Worm (Caenorhabditis elegans) whole organism, L4 larva: Measurements from ENCODE around the gene T02C1.2.

ENCODE experiments used
- R02D3.7 ChIP-seq: fragments of 150-350 bp; sonication (generic microtip); optimal IDR thresholded peaks from 3 replicates; lab custom pipeline; 2014; ENCODE audit warnings: missing biosample characterization, missing genetic modification characterization
- Y105C5A.15 ChIP-seq: fragments of 200-800 bp; sonication (Bioruptor generic); IDR thresholded peaks from 2 replicates; pipeline ENCODE4 v1.3.6; 2022; ENCODE audit warnings: missing genetic modification characterization, missing compliant biosample characterization
- aha-1 ChIP-seq: fragments of 150-350 bp; peaks from one replicate; lab custom pipeline; 2014; ENCODE audit warnings: missing biosample characterization, missing genetic modification characterization
- aly-2 ChIP-seq: sonication (generic microtip); optimal IDR thresholded peaks from 2 replicates; lab custom pipeline; 2018; ENCODE audit warnings: missing biosample characterization, missing genetic modification characterization
- attf-4 ChIP-seq: sonication (generic microtip); optimal IDR thresholded peaks from 3 replicates; lab custom pipeline; 2017; ENCODE audit warnings: missing biosample characterization, missing genetic modification characterization
- ceh-32 ChIP-seq: sonication (generic microtip); optimal IDR thresholded peaks from 2 replicates; lab custom pipeline; 2016; ENCODE audit warnings: mild to moderate bottlenecking, missing genetic modification characterization, missing compliant biosample characterization; ENCODE audit not compliant: poor library complexity
- ctbp-1 ChIP-seq: fragments of 200-800 bp; sonication (Bioruptor generic); IDR thresholded peaks from 2 replicates; pipeline ENCODE4 v1.3.6; 2022; ENCODE audit warnings: missing genetic modification reagents, missing genetic modification characterization, missing compliant biosample characterization
- daf-8 ChIP-seq: fragments of 200-800 bp; sonication (Bioruptor generic); IDR thresholded peaks from 2 replicates; pipeline ENCODE4 v1.3.6; 2022; ENCODE audit warnings: missing genetic modification characterization, missing compliant biosample characterization
- dmd-9 ChIP-seq: fragments of 200-800 bp; sonication (Bioruptor generic); IDR thresholded peaks from 2 replicates; pipeline ENCODE4 v1.3.6; 2022; ENCODE audit warnings: missing genetic modification reagents, missing genetic modification characterization, missing compliant biosample characterization
- egl-27 ChIP-seq: sonication (generic microtip); optimal IDR thresholded peaks from 3 replicates; lab custom pipeline; 2017; ENCODE audit warnings: missing biosample characterization, missing genetic modification reagents, missing genetic modification characterization
- egl-43 ChIP-seq: fragments of 200-800 bp; sonication (Bioruptor generic); IDR thresholded peaks from 2 replicates; pipeline ENCODE4 v1.3.6; 2022; ENCODE audit warnings: missing genetic modification reagents, missing genetic modification characterization, missing compliant biosample characterization
- fkh-10 ChIP-seq: fragments of 150-350 bp; optimal IDR thresholded peaks from 2 replicates; lab custom pipeline; 2014; ENCODE audit warnings: missing biosample characterization, missing genetic modification reagents, missing genetic modification characterization
- hlh-11 ChIP-seq: fragments of 200-800 bp; sonication (Bioruptor generic); optimal IDR thresholded peaks from 2 replicates; lab custom pipeline; 2018; ENCODE audit warnings: mild to moderate bottlenecking, missing genetic modification characterization, missing compliant biosample characterization
- hlh-30 ChIP-seq: sonication (generic microtip); optimal IDR thresholded peaks from 2 replicates; lab custom pipeline; 2017; ENCODE audit warnings: antibody characterized with exemption, mild to moderate bottlenecking, missing genetic modification characterization, missing compliant biosample characterization; ENCODE audit not compliant: insufficient read depth
- hmg-1.1 ChIP-seq: fragments of 200-800 bp; sonication (Bioruptor generic); IDR thresholded peaks from 2 replicates; pipeline ENCODE4 v1.3.6; 2022; ENCODE audit warnings: missing genetic modification reagents, missing genetic modification characterization, missing compliant biosample characterization
- lin-29 ChIP-seq: fragments of 200-800 bp; sonication (Bioruptor generic); IDR thresholded peaks from 2 replicates; pipeline ENCODE4 v1.3.6; 2022; ENCODE audit warnings: missing genetic modification reagents, missing genetic modification characterization, missing compliant biosample characterization
- lsy-2 ChIP-seq, 2 experiments: fragments of 150-350 bp in 1 of 2; sonication (generic microtip) in 1 of 2; optimal IDR thresholded peaks; 2 replicates each; lab custom pipeline; 2014 to 2017; ENCODE audit warnings: missing biosample characterization in 2 of 2, missing genetic modification characterization in 2 of 2
- madf-9 ChIP-seq: fragments of 200-800 bp; sonication (Bioruptor generic); conservative IDR thresholded peaks from 2 replicates; pipeline ENCODE4 v1.3.6; 2022; ENCODE audit warnings: missing genetic modification reagents, missing genetic modification characterization, missing compliant biosample characterization
- mdl-1 ChIP-seq, 2 experiments: fragments of 150-350 bp in 1 of 2; sonication (generic microtip) in 1 of 2; optimal IDR thresholded peaks; 2 replicates each; lab custom pipeline; 2014 to 2017; ENCODE audit warnings: missing biosample characterization in 2 of 2, missing genetic modification characterization in 2 of 2
- mxl-2 ChIP-seq: fragments of 200-800 bp; sonication (Bioruptor generic); conservative IDR thresholded peaks from 2 replicates; pipeline ENCODE4 v1.3.6; 2022; ENCODE audit warnings: missing genetic modification reagents, missing genetic modification characterization, missing compliant biosample characterization
- mxl-3 ChIP-seq: fragments of 200-800 bp; sonication (Bioruptor generic); optimal IDR thresholded peaks from 2 replicates; lab custom pipeline; 2018; ENCODE audit warnings: mild to moderate bottlenecking, missing genetic modification characterization, missing compliant biosample characterization
- nhr-111 ChIP-seq: fragments of 200-800 bp; sonication (Bioruptor generic); optimal IDR thresholded peaks from 2 replicates; lab custom pipeline; 2018; ENCODE audit warnings: mild to moderate bottlenecking, missing genetic modification characterization, missing compliant biosample characterization
- nhr-25 ChIP-seq: sonication (generic microtip); optimal IDR thresholded peaks from 2 replicates; lab custom pipeline; 2017; ENCODE audit warnings: missing genetic modification characterization, mild to moderate bottlenecking, missing compliant biosample characterization, antibody characterized with exemption, moderate library complexity, borderline replicate concordance; ENCODE audit not compliant: insufficient read depth
- nhr-28 ChIP-seq: fragments of 150-350 bp; optimal IDR thresholded peaks from 2 replicates; lab custom pipeline; 2014; ENCODE audit warnings: missing biosample characterization, missing genetic modification characterization
- nhr-6 ChIP-seq: fragments of 150-350 bp; optimal IDR thresholded peaks from 2 replicates; lab custom pipeline; 2014; ENCODE audit warnings: missing biosample characterization, missing genetic modification characterization
- nhr-76 ChIP-seq: fragments of 150-350 bp; optimal IDR thresholded peaks from 2 replicates; lab custom pipeline; 2014; ENCODE audit warnings: missing biosample characterization, missing genetic modification characterization
- nhr-77 ChIP-seq: fragments of 150-350 bp; optimal IDR thresholded peaks from 2 replicates; lab custom pipeline; 2014; ENCODE audit warnings: missing biosample characterization, missing genetic modification characterization
- spr-3 ChIP-seq: fragments of 200-800 bp; sonication (Bioruptor generic); optimal IDR thresholded peaks from 2 replicates; lab custom pipeline; 2018; ENCODE audit warnings: mild to moderate bottlenecking, missing genetic modification characterization, missing compliant biosample characterization
- tra-1 ChIP-seq: fragments of 200-800 bp; sonication (Bioruptor generic); IDR thresholded peaks from 2 replicates; pipeline ENCODE4 v1.3.6; 2022; ENCODE audit warnings: missing genetic modification reagents, missing genetic modification characterization, missing compliant biosample characterization
- unc-62 ChIP-seq, 3 experiments: fragments of 150-350 bp in 1 of 3; sonication (generic microtip); optimal IDR thresholded peaks in 2 of 3; peaks in 1 of 3; 1 replicate in 1 of 3; 2 replicates in 2 of 3; lab custom pipeline; 2014 to 2017; ENCODE audit warnings: missing biosample characterization in 3 of 3, missing genetic modification characterization in 3 of 3, missing genetic modification reagents in 3 of 3, missing genotype in 1 of 3
- zip-2 ChIP-seq: fragments of 150-350 bp; optimal IDR thresholded peaks from 2 replicates; lab custom pipeline; 2014; ENCODE audit warnings: missing biosample characterization, missing genetic modification characterization
- ztf-11 ChIP-seq: fragments of 150-350 bp; optimal IDR thresholded peaks from 2 replicates; lab custom pipeline; 2014; ENCODE audit warnings: missing biosample characterization, missing genetic modification characterization

The T02C1.2 gene

ce11 chrIII:9270183-9270582, 19.4 kb downstream of the T02C1.2 start:
- TF ChIP-seq madf-9 (GFP tag; lab: Robert Waterston, UW) (no peak), dmd-9 (GFP tag; lab: Robert Waterston, UW) (no peak), egl-43 (GFP tag; lab: Robert Waterston, UW) (no peak), spr-3 (GFP tag; lab: Kevin White, UChicago) (no peak), nhr-25 (tag; lab: Kevin White, UChicago) (no peak), egl-27 (tag; lab: Kevin White, UChicago) (no peak), zip-2 (tag; lab: Kevin White, UChicago) (no peak), attf-4 (no peak), aha-1 (tag; lab: Kevin White, UChicago) (peak; percentile 88), lin-29 (GFP tag; lab: Robert Waterston, UW) (no peak), nhr-77 (no peak), fkh-10 (GFP tag; lab: Kevin White, UChicago) (no peak), hlh-11 (tag; lab: Kevin White, UChicago) (peak; percentile 19), daf-8 (GFP tag; lab: Robert Waterston, UW) (no peak), mxl-3 (GFP tag; lab: Kevin White, UChicago) (peak; percentile 6), mdl-1 (tag; optimal IDR thresholded peaks at IDR 0.05; lab: Kevin White, UChicago) (no peak), nhr-76 (tag; lab: Kevin White, UChicago) (no peak)

ce11 chrIII:9271389-9271918, 20.6 kb downstream of the T02C1.2 start:
- TF ChIP-seq unc-62 (GFP tag; optimal IDR thresholded peaks at IDR 0.05 in 1 of 2; lab: Kevin White, UChicago) (peak in 1 of 2 experiments; percentile 90), unc-62 (tag; optimal IDR thresholded peaks at IDR 0.05; lab: Kevin White, UChicago) (no peak), mxl-2 (GFP tag; lab: Robert Waterston, UW) (no peak), ztf-11 (tag; lab: Kevin White, UChicago) (no peak), ctbp-1 (0 out of 2 replicates have a peak, but pooled peaks have one; percentile 32), nhr-111 (GFP tag; lab: Kevin White, UChicago) (no peak), ceh-32 (tag; lab: Kevin White, UChicago) (no peak), attf-4 (no peak)

- TF ChIP-seq hlh-30 (tag; lab: Kevin White, UChicago) (peak; percentile 36), nhr-6 (no peak), lsy-2 (tag; optimal IDR thresholded peaks at IDR 0.05; lab: Kevin White, UChicago) (peak in 1 of 2 experiments; percentile 6), hmg-1.1 (GFP tag; lab: Robert Waterston, UW) (0 out of 2 replicates have a peak, but pooled peaks have one; percentile 16), aly-2 (tag; lab: Kevin White, UChicago) (no peak)
Measured at ce11 chrIII:9272107-9272506, 21.3 kb downstream of the T02C1.2 start.

ce11 chrIII:9277803-9278202, 27.0 kb downstream of the T02C1.2 start:
- peak; percentile 2 for TF ChIP-seq nhr-28 (tag; lab: Kevin White, UChicago)
- TF ChIP-seq R02D3.7, result no peak

ce11 chrIII:9281480-9281879, 30.7 kb downstream of the T02C1.2 start, which contains the start of gene fozi-1:
fozi-1 (plus strand) TSS chrIII:9281780.
- TF ChIP-seq tra-1 (no peak), Y105C5A.15 (GFP tag; lab: Robert Waterston, UW) (no peak)
